Fruit fly (Drosophila melanogaster) whole organism, prepupa: ENCODE measurements around the gene Ubc84D.
A peak's percentile ranks its signal among the peaks of the same experiment; 100 is the strongest.

Experiments used
- Blimp-1 ChIP-seq: fragments of 200-800 bp; sonication (Bioruptor generic); optimal IDR thresholded peaks from 3 replicates; lab custom pipeline; 2017; ENCODE audit warnings: missing biosample characterization, missing genetic modification characterization, mild to moderate bottlenecking, moderate library complexity, missing genetic modification reagents
- CG10631 ChIP-seq: fragments of 200-800 bp; sonication (Bioruptor generic); optimal IDR thresholded peaks from 2 replicates; lab custom pipeline; 2016; ENCODE audit warnings: missing biosample characterization, missing genetic modification characterization
- CG11294 ChIP-seq: fragments of 200-800 bp; sonication (Bioruptor generic); IDR thresholded peaks from 2 replicates; pipeline ENCODE4 v1.3.6; 2022; ENCODE audit warnings: missing biosample characterization, missing genetic modification characterization
- CG11762 ChIP-seq: fragments of 200-800 bp; sonication (Bioruptor generic); optimal IDR thresholded peaks from 3 replicates; lab custom pipeline; 2016; ENCODE audit warnings: missing biosample characterization, missing genetic modification characterization; ENCODE audit not compliant: insufficient read depth
- CG11902 ChIP-seq: fragments of 200-800 bp; sonication (Bioruptor generic); optimal IDR thresholded peaks from 3 replicates; lab custom pipeline; 2016; ENCODE audit warnings: missing biosample characterization, missing genetic modification characterization
- CG1621 ChIP-seq: fragments of 200-800 bp; sonication (Bioruptor generic); optimal IDR thresholded peaks from 3 replicates; lab custom pipeline; 2018; ENCODE audit warnings: missing biosample characterization, mild to moderate bottlenecking, missing genetic modification characterization
- CG31627 ChIP-seq: fragments of 200-800 bp; sonication (Bioruptor generic); optimal IDR thresholded peaks from 3 replicates; lab custom pipeline; 2016; ENCODE audit warnings: missing biosample characterization, missing genetic modification characterization
- CG34406 ChIP-seq: fragments of 200-800 bp; sonication (Bioruptor generic); optimal IDR thresholded peaks from 3 replicates; lab custom pipeline; 2016; ENCODE audit warnings: missing biosample characterization, missing genetic modification characterization
- CG3919 ChIP-seq: fragments of 200-800 bp; sonication (Bioruptor generic); optimal IDR thresholded peaks from 3 replicates; lab custom pipeline; 2016; ENCODE audit warnings: missing biosample characterization, missing genetic modification characterization
- CG4318 ChIP-seq: fragments of 200-800 bp; sonication (Bioruptor generic); optimal IDR thresholded peaks from 3 replicates; lab custom pipeline; 2017; ENCODE audit warnings: missing biosample characterization, mild to moderate bottlenecking, missing genetic modification characterization
- CG6792 ChIP-seq: fragments of 200-800 bp; sonication (Bioruptor generic); optimal IDR thresholded peaks from 3 replicates; lab custom pipeline; 2016; ENCODE audit warnings: missing biosample characterization, missing genetic modification characterization
- CG6808 ChIP-seq: fragments of 200-800 bp; sonication (Bioruptor generic); optimal IDR thresholded peaks from 3 replicates; lab custom pipeline; 2017; ENCODE audit warnings: missing biosample characterization, missing genetic modification characterization, mild to moderate bottlenecking, moderate library complexity, missing genetic modification reagents
- CG8119 ChIP-seq: fragments of 200-800 bp; sonication (Bioruptor generic); IDR thresholded peaks from 3 replicates; pipeline ENCODE4 v1.3.6; 2022; ENCODE audit warnings: missing biosample characterization, missing genetic modification characterization
- CG8632 ChIP-seq: fragments of 200-800 bp; sonication (Bioruptor generic); optimal IDR thresholded peaks from 3 replicates; lab custom pipeline; 2016; ENCODE audit warnings: missing biosample characterization, missing genetic modification characterization
- CG9139 ChIP-seq: fragments of 200-800 bp; sonication (Bioruptor generic); optimal IDR thresholded peaks from 3 replicates; lab custom pipeline; 2017; ENCODE audit warnings: missing biosample characterization, mild to moderate bottlenecking, missing genetic modification characterization
- Eip75B ChIP-seq: fragments of 200-800 bp; sonication (Bioruptor generic); optimal IDR thresholded peaks from 3 replicates; lab custom pipeline; 2016; ENCODE audit warnings: missing biosample characterization, missing genetic modification characterization
- Eip78C ChIP-seq: fragments of 200-800 bp; sonication (Bioruptor generic); peaks from one replicate; lab custom pipeline; 2016; ENCODE audit warnings: missing biosample characterization, missing genetic modification characterization
- Eip93F ChIP-seq: fragments of 200-800 bp; sonication (Bioruptor generic); optimal IDR thresholded peaks from 2 replicates; lab custom pipeline; 2016; ENCODE audit warnings: missing biosample characterization, mild to moderate bottlenecking, missing genetic modification characterization
- Ets96B ChIP-seq: fragments of 200-800 bp; optimal IDR thresholded peaks from 2 replicates; lab custom pipeline; 2019; ENCODE audit warnings: missing biosample characterization, mild to moderate bottlenecking, missing genetic modification characterization, moderate library complexity
- Gug ChIP-seq: fragments of 200-800 bp; sonication (Bioruptor generic); IDR thresholded peaks from 2 replicates; pipeline ENCODE4 v1.3.6; 2022; ENCODE audit warnings: missing biosample characterization, missing genetic modification characterization
- Hr39 ChIP-seq: fragments of 200-800 bp; sonication (Bioruptor generic); optimal IDR thresholded peaks from 2 replicates; lab custom pipeline; 2016; ENCODE audit warnings: missing biosample characterization, missing genetic modification characterization
- OdsH ChIP-seq: fragments of 200-800 bp; sonication (Bioruptor generic); optimal IDR thresholded peaks from 3 replicates; lab custom pipeline; 2016; ENCODE audit warnings: missing biosample characterization, missing genetic modification characterization
- Sox14 ChIP-seq: fragments of 200-800 bp; sonication (Bioruptor generic); optimal IDR thresholded peaks from 3 replicates; lab custom pipeline; 2016; ENCODE audit warnings: missing biosample characterization, missing genetic modification characterization
- Sox15 ChIP-seq: fragments of 200-800 bp; sonication (Bioruptor generic); optimal IDR thresholded peaks from 3 replicates; lab custom pipeline; 2016; ENCODE audit warnings: missing biosample characterization, missing genetic modification characterization
- acj6 ChIP-seq: fragments of 200-800 bp; sonication (Bioruptor generic); optimal IDR thresholded peaks from 3 replicates; lab custom pipeline; 2016; ENCODE audit warnings: missing biosample characterization, missing genetic modification characterization
- dac ChIP-seq: fragments of 200-800 bp; sonication (Bioruptor generic); optimal IDR thresholded peaks from 2 replicates; lab custom pipeline; 2017; ENCODE audit warnings: missing biosample characterization, mild to moderate bottlenecking, missing genetic modification characterization
- esn ChIP-seq: fragments of 200-800 bp; sonication (Bioruptor generic); optimal IDR thresholded peaks from 2 replicates; lab custom pipeline; 2016; ENCODE audit warnings: missing biosample characterization, mild to moderate bottlenecking, missing genetic modification characterization, moderate library complexity
- net ChIP-seq: fragments of 200-800 bp; sonication (Bioruptor generic); optimal IDR thresholded peaks from 3 replicates; lab custom pipeline; 2016; ENCODE audit warnings: missing biosample characterization, missing genetic modification characterization
- spab ChIP-seq: fragments of 200-800 bp; sonication (Bioruptor generic); optimal IDR thresholded peaks from 2 replicates; lab custom pipeline; 2017; ENCODE audit warnings: missing biosample characterization, mild to moderate bottlenecking, missing genetic modification characterization, missing genetic modification reagents
- svp ChIP-seq: fragments of 200-800 bp; sonication (Bioruptor generic); peaks from one replicate; lab custom pipeline; 2016; ENCODE audit warnings: missing biosample characterization, missing genetic modification characterization
- vri ChIP-seq: fragments of 200-800 bp; sonication (Bioruptor generic); optimal IDR thresholded peaks from 3 replicates; lab custom pipeline; 2016; ENCODE audit warnings: missing biosample characterization, mild to moderate bottlenecking, missing genetic modification characterization

Ubc84D gene

dm6 chr3R:7541145-7541860, 22.0 kb upstream of the Ubc84D start, which contains the start of the genes alpha-Est3 and alpha-Est2:
TSS of gene alpha-Est3 (minus strand) at chr3R:7541631.
TSS of gene alpha-Est2 (plus strand) at chr3R:7541810.
- TF ChIP-seq Ets96B (tag; lab: Kevin White, UChicago) (no peak), net (GFP tag; lab: Kevin White, UChicago) (no peak), Blimp-1 (GFP tag; lab: Kevin White, UChicago) (no peak), vri (peak; percentile 31)

- peak; percentile 60 for TF ChIP-seq vri
- TF ChIP-seq CG3919 (GFP tag; lab: Kevin White, UChicago): no peak
- TF ChIP-seq CG34406: no peak
- TF ChIP-seq Hr39 (GFP tag; lab: Kevin White, UChicago): no peak
- TF ChIP-seq Eip75B (GFP tag; lab: Kevin White, UChicago): no peak
These were observed 19.2 kb upstream of the Ubc84D start, which contains the start of gene alpha-Est4 for dm6 chr3R:7538435-7538834. TSS of gene alpha-Est4 (minus strand) at chr3R:7538615.

- TF ChIP-seq svp (GFP tag; lab: Kevin White, UChicago) (peak; percentile 76), vri (peak; percentile 10), CG4318 (GFP tag; lab: Kevin White, UChicago) (no peak)
These were observed 17.0 kb upstream of the Ubc84D start, which contains the start of gene alpha-Est5 for dm6 chr3R:7536281-7536680. TSS of gene alpha-Est5 (minus strand) at chr3R:7536390.

- TF ChIP-seq OdsH (GFP tag; lab: Kevin White, UChicago): no peak
- no peak for TF ChIP-seq CG1621
- TF ChIP-seq vri: peak; percentile 5
- no peak for TF ChIP-seq Eip75B (GFP tag; lab: Kevin White, UChicago)
These were observed 16.4 kb upstream of the Ubc84D start for dm6 chr3R:7535606-7536005.

- TF ChIP-seq Sox15: no peak
- TF ChIP-seq CG11294 (GFP tag; lab: Robert Waterston, UW): no peak
- no peak for TF ChIP-seq CG8632 (GFP tag; lab: Kevin White, UChicago)
- TF ChIP-seq CG6792 (GFP tag; lab: Kevin White, UChicago): no peak
- TF ChIP-seq Gug (GFP tag; lab: Robert Waterston, UW): no peak
- TF ChIP-seq Eip78C (GFP tag; lab: Kevin White, UChicago): peak; percentile 46
- peak; percentile 80 for TF ChIP-seq svp (GFP tag; lab: Kevin White, UChicago)
- no peak for TF ChIP-seq esn
- peak; percentile 19 for TF ChIP-seq Sox14
- TF ChIP-seq, all 60 proteins: peak for 3
These were observed 11.0 kb upstream of the Ubc84D start, which contains the start of the genes Rtnl2 and alphaTub84D for dm6 chr3R:7530184-7530821. TSS of gene Rtnl2 (minus strand) at chr3R:7530241. TSS of gene alphaTub84D (plus strand) at chr3R:7530753.

- TF ChIP-seq Hr39 (GFP tag; lab: Kevin White, UChicago) (no peak), dac (no peak), CG6792 (GFP tag; lab: Kevin White, UChicago) (no peak), CG6808 (GFP tag; lab: Kevin White, UChicago) (no peak), Eip93F (GFP tag; lab: Kevin White, UChicago) (no peak), CG31627 (GFP tag; lab: Kevin White, UChicago) (no peak), CG9139 (GFP tag; lab: Kevin White, UChicago) (no peak), spab (no peak), vri (no peak), net (GFP tag; lab: Kevin White, UChicago) (no peak), CG8119 (GFP tag; lab: Robert Waterston, UW) (no peak), CG10631 (GFP tag; lab: Kevin White, UChicago) (no peak), acj6 (no peak), CG11902 (GFP tag; lab: Kevin White, UChicago) (no peak), OdsH (GFP tag; lab: Kevin White, UChicago) (no peak), CG8632 (GFP tag; lab: Kevin White, UChicago) (no peak), CG11762 (GFP tag; lab: Kevin White, UChicago) (no peak)
These were observed 9.4 kb upstream of the Ubc84D start, which contains the start of gene alpha-Est6 for dm6 chr3R:7528677-7529076. TSS of gene alpha-Est6 (minus strand) at chr3R:7528777.
